Worm (Caenorhabditis elegans) whole organism, L4 larva: ENCODE measurements around the gene F20C5.11.

Experiments
- F37D6.2 ChIP-seq: sonication (generic microtip); optimal IDR thresholded peaks from 2 replicates; lab custom pipeline; 2016; ENCODE audit warnings: mild to moderate bottlenecking, missing genetic modification characterization, missing compliant biosample characterization
- F49E8.2 ChIP-seq: sonication (generic microtip); optimal IDR thresholded peaks from 2 replicates; lab custom pipeline; 2016; ENCODE audit warnings: missing compliant biosample characterization, mild to moderate bottlenecking, missing genetic modification characterization, borderline replicate concordance
- R02D3.7 ChIP-seq: fragments of 150-350 bp; sonication (generic microtip); optimal IDR thresholded peaks from 3 replicates; lab custom pipeline; 2014; ENCODE audit warnings: missing biosample characterization, missing genetic modification characterization
- T20F7.1 ChIP-seq: fragments of 200-800 bp; sonication (Bioruptor generic); optimal IDR thresholded peaks from 2 replicates; lab custom pipeline; 2018; ENCODE audit warnings: mild to moderate bottlenecking, missing genetic modification characterization, missing compliant biosample characterization
- Y105C5A.15 ChIP-seq: fragments of 200-800 bp; sonication (Bioruptor generic); IDR thresholded peaks from 2 replicates; pipeline ENCODE4 v1.3.6; 2022; ENCODE audit warnings: missing genetic modification characterization, missing compliant biosample characterization
- Y5F2A.4 ChIP-seq: fragments of 200-800 bp; sonication (Bioruptor generic); optimal IDR thresholded peaks from 2 replicates; lab custom pipeline; 2018; ENCODE audit warnings: mild to moderate bottlenecking, missing genetic modification characterization, missing compliant biosample characterization
- Y75B8A.6 ChIP-seq: fragments of 200-800 bp; sonication (Bioruptor generic); IDR thresholded peaks from 2 replicates; pipeline ENCODE4 v1.3.6; 2022; ENCODE audit warnings: missing genetic modification reagents, missing genetic modification characterization, missing compliant biosample characterization
- aha-1 ChIP-seq: fragments of 150-350 bp; peaks from one replicate; lab custom pipeline; 2014; ENCODE audit warnings: missing biosample characterization, missing genetic modification characterization
- aly-2 ChIP-seq: sonication (generic microtip); optimal IDR thresholded peaks from 2 replicates; lab custom pipeline; 2018; ENCODE audit warnings: missing biosample characterization, missing genetic modification characterization
- ceh-20 ChIP-seq: fragments of 200-800 bp; sonication (Bioruptor generic); IDR thresholded peaks from 2 replicates; pipeline ENCODE4 v1.3.6; 2022; ENCODE audit warnings: missing genetic modification reagents, missing genetic modification characterization, missing compliant biosample characterization
- ceh-32 ChIP-seq: sonication (generic microtip); optimal IDR thresholded peaks from 2 replicates; lab custom pipeline; 2016; ENCODE audit warnings: mild to moderate bottlenecking, missing genetic modification characterization, missing compliant biosample characterization; ENCODE audit not compliant: poor library complexity
- ceh-44 ChIP-seq: fragments of 200-800 bp; sonication (Bioruptor generic); IDR thresholded peaks from 2 replicates; pipeline ENCODE4 v1.3.6; 2022; ENCODE audit warnings: missing genetic modification reagents, missing genetic modification characterization, missing compliant biosample characterization
- ceh-82 ChIP-seq: sonication (generic microtip); optimal IDR thresholded peaks from 2 replicates; lab custom pipeline; 2017; ENCODE audit warnings: missing biosample characterization, missing genetic modification characterization
- daf-16 ChIP-seq, 3 experiments: sonication (generic microtip); optimal IDR thresholded peaks; 2 replicates each; lab custom pipeline; 2016 to 2017; ENCODE audit warnings: missing genetic modification characterization in 3 of 3, missing genetic modification reagents in 3 of 3, mild to moderate bottlenecking in 2 of 3, missing compliant biosample characterization in 2 of 3, missing biosample characterization in 1 of 3, moderate library complexity in 1 of 3
- daf-19 ChIP-seq: fragments of 200-800 bp; sonication (Bioruptor generic); conservative IDR thresholded peaks from 2 replicates; pipeline ENCODE4 v1.3.6; 2022; ENCODE audit warnings: missing genetic modification characterization, missing compliant biosample characterization
- daf-8 ChIP-seq: fragments of 200-800 bp; sonication (Bioruptor generic); IDR thresholded peaks from 2 replicates; pipeline ENCODE4 v1.3.6; 2022; ENCODE audit warnings: missing genetic modification characterization, missing compliant biosample characterization
- dmd-6 ChIP-seq: fragments of 200-800 bp; sonication (Bioruptor generic); IDR thresholded peaks from 2 replicates; pipeline ENCODE4 v1.3.6; 2022; ENCODE audit warnings: missing genetic modification reagents, missing genetic modification characterization, missing compliant biosample characterization
- dve-1 ChIP-seq: sonication (generic microtip); optimal IDR thresholded peaks from 2 replicates; lab custom pipeline; 2017; ENCODE audit warnings: antibody characterized with exemption, mild to moderate bottlenecking, missing genetic modification characterization, missing compliant biosample characterization; ENCODE audit not compliant: insufficient read depth
- egl-27 ChIP-seq: sonication (generic microtip); optimal IDR thresholded peaks from 3 replicates; lab custom pipeline; 2017; ENCODE audit warnings: missing biosample characterization, missing genetic modification reagents, missing genetic modification characterization
- fkh-10 ChIP-seq: fragments of 150-350 bp; optimal IDR thresholded peaks from 2 replicates; lab custom pipeline; 2014; ENCODE audit warnings: missing biosample characterization, missing genetic modification reagents, missing genetic modification characterization
- fos-1 ChIP-seq: fragments of 150-350 bp; optimal IDR thresholded peaks from 2 replicates; lab custom pipeline; 2014; ENCODE audit warnings: missing biosample characterization, missing genetic modification characterization
- hif-1 ChIP-seq, 2 experiments: sonication (generic microtip); optimal IDR thresholded peaks; 2 replicates each; lab custom pipeline; 2016 to 2017; ENCODE audit warnings: missing compliant biosample characterization in 2 of 2, missing genetic modification characterization in 2 of 2, missing genetic modification reagents in 2 of 2, missing genotype in 2 of 2, mild to moderate bottlenecking in 1 of 2
- hlh-11 ChIP-seq: fragments of 200-800 bp; sonication (Bioruptor generic); optimal IDR thresholded peaks from 2 replicates; lab custom pipeline; 2018; ENCODE audit warnings: mild to moderate bottlenecking, missing genetic modification characterization, missing compliant biosample characterization
- hlh-30 ChIP-seq: sonication (generic microtip); optimal IDR thresholded peaks from 2 replicates; lab custom pipeline; 2017; ENCODE audit warnings: antibody characterized with exemption, mild to moderate bottlenecking, missing genetic modification characterization, missing compliant biosample characterization; ENCODE audit not compliant: insufficient read depth
- hmg-1.1 ChIP-seq: fragments of 200-800 bp; sonication (Bioruptor generic); IDR thresholded peaks from 2 replicates; pipeline ENCODE4 v1.3.6; 2022; ENCODE audit warnings: missing genetic modification reagents, missing genetic modification characterization, missing compliant biosample characterization
- lim-7 ChIP-seq: fragments of 200-800 bp; sonication (Bioruptor generic); IDR thresholded peaks from 2 replicates; pipeline ENCODE4 v1.3.6; 2022; ENCODE audit warnings: missing genetic modification characterization, missing compliant biosample characterization
- lin-15B ChIP-seq: fragments of 150-350 bp; sonication (generic microtip); optimal IDR thresholded peaks from 3 replicates; lab custom pipeline; 2014; ENCODE audit warnings: missing biosample characterization, missing genetic modification characterization
- lin-39 ChIP-seq: fragments of 150-350 bp; optimal IDR thresholded peaks from 2 replicates; lab custom pipeline; 2014; ENCODE audit warnings: missing biosample characterization, missing genetic modification reagents, missing genetic modification characterization
- mdl-1 ChIP-seq, 2 experiments: fragments of 150-350 bp in 1 of 2; sonication (generic microtip) in 1 of 2; optimal IDR thresholded peaks; 2 replicates each; lab custom pipeline; 2014 to 2017; ENCODE audit warnings: missing biosample characterization in 2 of 2, missing genetic modification characterization in 2 of 2
- mdt-29 ChIP-seq: fragments of 200-800 bp; sonication (Bioruptor generic); IDR thresholded peaks from 2 replicates; pipeline ENCODE4 v1.3.6; 2022; ENCODE audit warnings: missing genetic modification reagents, missing genetic modification characterization, missing compliant biosample characterization
- mep-1 ChIP-seq: fragments of 150-350 bp; sonication (generic microtip); optimal IDR thresholded peaks from 3 replicates; lab custom pipeline; 2014; ENCODE audit warnings: missing biosample characterization, missing genetic modification characterization
- mxl-3 ChIP-seq: fragments of 200-800 bp; sonication (Bioruptor generic); optimal IDR thresholded peaks from 2 replicates; lab custom pipeline; 2018; ENCODE audit warnings: mild to moderate bottlenecking, missing genetic modification characterization, missing compliant biosample characterization
- nhr-102 ChIP-seq: sonication (generic microtip); optimal IDR thresholded peaks from 2 replicates; lab custom pipeline; 2016; ENCODE audit warnings: mild to moderate bottlenecking, missing genetic modification characterization, moderate library complexity, missing compliant biosample characterization
- nhr-11 ChIP-seq: fragments of 150-350 bp; optimal IDR thresholded peaks from 2 replicates; lab custom pipeline; 2014; ENCODE audit warnings: missing biosample characterization, missing genetic modification characterization
- nhr-28 ChIP-seq: fragments of 150-350 bp; optimal IDR thresholded peaks from 2 replicates; lab custom pipeline; 2014; ENCODE audit warnings: missing biosample characterization, missing genetic modification characterization
- nhr-41 ChIP-seq: fragments of 200-800 bp; sonication (Bioruptor generic); IDR thresholded peaks from 2 replicates; pipeline ENCODE4 v1.3.6; 2022; ENCODE audit warnings: missing genetic modification reagents, missing genetic modification characterization, missing compliant biosample characterization
- nhr-6 ChIP-seq: fragments of 150-350 bp; optimal IDR thresholded peaks from 2 replicates; lab custom pipeline; 2014; ENCODE audit warnings: missing biosample characterization, missing genetic modification characterization
- pha-4 ChIP-seq, 2 experiments: fragments of 150-350 bp in 1 of 2; fragments of 200-800 bp in 1 of 2; sonication (Bioruptor generic) in 1 of 2; IDR thresholded peaks in 1 of 2; optimal IDR thresholded peaks in 1 of 2; 2 replicates each; pipeline versions ENCODE4 v1.3.6 to Lab custom; 2014 to 2022; ENCODE audit warnings: missing genetic modification characterization in 2 of 2, missing genetic modification reagents in 2 of 2, missing biosample characterization in 1 of 2, missing compliant biosample characterization in 1 of 2
- php-3 ChIP-seq: fragments of 200-800 bp; sonication (Bioruptor generic); IDR thresholded peaks from 2 replicates; pipeline ENCODE4 v1.3.6; 2022; ENCODE audit warnings: missing genetic modification reagents, missing genetic modification characterization, missing compliant biosample characterization
- pqm-1 ChIP-seq: sonication (generic microtip); optimal IDR thresholded peaks from 2 replicates; lab custom pipeline; 2017; ENCODE audit warnings: missing biosample characterization, missing genetic modification characterization
- set-16 ChIP-seq: fragments of 200-800 bp; sonication (Bioruptor generic); IDR thresholded peaks from 2 replicates; pipeline ENCODE4 v1.3.6; 2022; ENCODE audit warnings: missing genetic modification reagents, missing genetic modification characterization, missing compliant biosample characterization
- tag-97 ChIP-seq: fragments of 200-800 bp; sonication (Bioruptor generic); IDR thresholded peaks from 2 replicates; pipeline ENCODE4 v1.3.6; 2022; ENCODE audit warnings: missing genetic modification characterization, missing compliant biosample characterization
- tra-1 ChIP-seq: fragments of 200-800 bp; sonication (Bioruptor generic); IDR thresholded peaks from 2 replicates; pipeline ENCODE4 v1.3.6; 2022; ENCODE audit warnings: missing genetic modification reagents, missing genetic modification characterization, missing compliant biosample characterization
- unc-130 ChIP-seq: sonication (generic microtip); optimal IDR thresholded peaks from 2 replicates; lab custom pipeline; 2016; ENCODE audit warnings: missing genetic modification reagents, missing genetic modification characterization, missing compliant biosample characterization
- zag-1 ChIP-seq: fragments of 150-350 bp; optimal IDR thresholded peaks from 2 replicates; lab custom pipeline; 2014; ENCODE audit warnings: missing biosample characterization, missing genetic modification characterization

Gene F20C5.11

ce11 chrIV:8729636-8730035 is 32.2 kb downstream of the F20C5.11 start:
- TF ChIP-seq ceh-44 (GFP tag; lab: Robert Waterston, UW) (no peak), nhr-28 (tag; lab: Kevin White, UChicago) (peak; percentile 40), Y105C5A.15 (no peak), nhr-102 (tag; lab: Kevin White, UChicago) (peak; percentile 6), mdt-29 (GFP tag; lab: Robert Waterston, UW) (no peak), lim-7 (GFP tag; lab: Robert Waterston, UW) (no peak), unc-130 (GFP tag; lab: Kevin White, UChicago) (no peak), nhr-41 (GFP tag; lab: Robert Waterston, UW) (no peak), tra-1 (GFP tag; lab: Robert Waterston, UW) (peak; percentile 53; the same call in 1 of the 2 replicates), mep-1 (no peak), ceh-82 (tag; lab: Kevin White, UChicago) (no peak), fos-1 (tag; lab: Kevin White, UChicago) (no peak), daf-16 (GFP tag; optimal IDR thresholded peaks at IDR 0.05; lab: Kevin White, UChicago) (no peak), daf-16 (tag; optimal IDR thresholded peaks at IDR 0.05; lab: Kevin White, UChicago) (peak; percentile 63), daf-8 (no peak), mxl-3 (GFP tag; lab: Kevin White, UChicago) (no peak), dve-1 (peak; percentile 53), F37D6.2 (tag; lab: Kevin White, UChicago) (no peak), hlh-11 (peak; percentile 60), Y5F2A.4 (GFP tag; lab: Kevin White, UChicago) (no peak), dmd-6 (GFP tag; lab: Robert Waterston, UW) (peak; percentile 83), hlh-30 (tag; lab: Kevin White, UChicago) (peak; percentile 20), lin-39 (no peak), php-3 (peak; percentile 22; the same call in 1 of the 2 replicates), nhr-6 (tag; lab: Kevin White, UChicago) (no peak), egl-27 (tag; lab: Kevin White, UChicago) (no peak), Y75B8A.6 (GFP tag; lab: Robert Waterston, UW) (no peak), pqm-1 (peak; percentile 71), set-16 (GFP tag; lab: Robert Waterston, UW) (no peak), daf-19 (GFP tag; lab: Robert Waterston, UW) (no peak), fkh-10 (GFP tag; lab: Kevin White, UChicago) (no peak), hif-1 (tag; optimal IDR thresholded peaks at IDR 0.05; lab: Kevin White, UChicago) (peak in 1 of 2 experiments; percentile 21), aha-1 (peak; percentile 33)

ce11 chrIV:8728122-8728521 is 33.7 kb downstream of the F20C5.11 start, which contains the start of gene otub-3:
Gene otub-3, plus strand, starts transcription at chrIV:8728177.
- TF ChIP-seq F49E8.2, result peak; percentile 15
- TF ChIP-seq mdt-29 (GFP tag; lab: Robert Waterston, UW), result no peak
- no peak for TF ChIP-seq hmg-1.1 (GFP tag; lab: Robert Waterston, UW)
- TF ChIP-seq, all 104 proteins: peak for 1

DNA sequence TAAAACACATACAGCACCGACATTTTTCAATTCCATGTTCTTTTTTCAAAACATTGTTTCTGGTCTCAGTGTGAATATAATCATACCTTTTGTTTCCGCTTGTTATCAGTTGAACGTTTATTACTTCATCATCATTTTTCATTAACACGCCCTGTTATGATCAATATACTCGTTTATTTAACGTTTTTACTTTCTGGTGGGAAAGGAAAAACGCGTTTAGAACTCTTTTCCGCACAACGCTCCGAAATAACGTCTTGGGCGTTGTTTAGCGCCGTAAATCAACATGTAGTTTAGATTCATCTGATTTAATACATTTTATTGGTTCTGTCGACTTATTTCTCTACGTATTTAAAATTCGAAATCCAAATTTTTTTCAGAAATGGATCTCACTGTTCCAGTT is 36.5 kb downstream of the F20C5.11 start, which contains the start of gene pgm-3:
Gene pgm-3, plus strand, starts transcription at position 378 of the 400 bp plus-strand sequence.
- no peak for TF ChIP-seq ceh-20 (GFP tag; lab: Robert Waterston, UW)
- no peak for TF ChIP-seq F37D6.2 (tag; lab: Kevin White, UChicago)
- TF ChIP-seq daf-16 (GFP tag; optimal IDR thresholded peaks at IDR 0.05; lab: Kevin White, UChicago), result no peak
- TF ChIP-seq daf-16 (tag; optimal IDR thresholded peaks at IDR 0.05; lab: Kevin White, UChicago), result peak; percentile 77
- no peak for TF ChIP-seq ceh-32 (tag; lab: Kevin White, UChicago)
- no peak for TF ChIP-seq dve-1
- TF ChIP-seq lin-15B, result no peak
- no peak for TF ChIP-seq nhr-11 (tag; lab: Kevin White, UChicago)
- no peak for TF ChIP-seq unc-130 (GFP tag; lab: Kevin White, UChicago)
- peak; percentile 64 for TF ChIP-seq nhr-28 (tag; lab: Kevin White, UChicago)
- no peak for TF ChIP-seq aly-2 (tag; lab: Kevin White, UChicago)
- TF ChIP-seq php-3, result no peak
- peak; percentile 84 for TF ChIP-seq T20F7.1 (GFP tag; lab: Kevin White, UChicago)
- TF ChIP-seq hlh-11, result peak; percentile 22
- no peak for TF ChIP-seq zag-1 (tag; lab: Kevin White, UChicago)
- peak; percentile 15 for TF ChIP-seq R02D3.7 (tag; lab: Kevin White, UChicago)
- TF ChIP-seq mdl-1 (tag; optimal IDR thresholded peaks at IDR 0.05; lab: Kevin White, UChicago), result no peak
- no peak for TF ChIP-seq lim-7 (GFP tag; lab: Robert Waterston, UW)
- TF ChIP-seq pqm-1, result peak; percentile 63
- TF ChIP-seq nhr-6 (tag; lab: Kevin White, UChicago), result no peak
- no peak for TF ChIP-seq tra-1 (GFP tag; lab: Robert Waterston, UW)
- no peak for TF ChIP-seq tag-97 (GFP tag; lab: Robert Waterston, UW)
- no peak for TF ChIP-seq pha-4 (GFP tag; IDR thresholded peaks at IDR 0.05; lab: Robert Waterston, UW)
- TF ChIP-seq pha-4 (tag; optimal IDR thresholded peaks at IDR 0.05; lab: Kevin White, UChicago), result no peak
